Worm (Caenorhabditis elegans) whole organism, young adult: ENCODE results near the gene lron-5.
A peak's percentile ranks its signal among the peaks of the same experiment; 100 is the strongest.

Experiments
- B0035.1 ChIP-seq: sonication (generic microtip); optimal IDR thresholded peaks from 2 replicates; lab custom pipeline; 2016; ENCODE audit warnings: missing genetic modification characterization, mild to moderate bottlenecking, missing compliant biosample characterization, missing genotype, missing genetic modification reagents
- C06A6.2 ChIP-seq: fragments of 200-800 bp; sonication (Bioruptor generic); conservative IDR thresholded peaks from 2 replicates; pipeline ENCODE4 v1.3.6; 2022; ENCODE audit warnings: missing genetic modification characterization, missing compliant biosample characterization
- F10E7.11 ChIP-seq: sonication (generic microtip); optimal IDR thresholded peaks from 2 replicates; lab custom pipeline; 2017; ENCODE audit warnings: mild to moderate bottlenecking, missing genetic modification characterization, moderate library complexity, missing compliant biosample characterization
- K11D2.4 ChIP-seq: fragments of 200-800 bp; sonication (Bioruptor generic); IDR thresholded peaks from 2 replicates; pipeline ENCODE4 v1.3.6; 2022; ENCODE audit warnings: missing genetic modification reagents, missing genetic modification characterization, missing compliant biosample characterization
- K12H6.12 ChIP-seq: fragments of 200-800 bp; sonication (Bioruptor generic); optimal IDR thresholded peaks from 2 replicates; lab custom pipeline; 2018; ENCODE audit warnings: mild to moderate bottlenecking, missing genetic modification characterization, missing compliant biosample characterization
- Y53G8AR.9 ChIP-seq: fragments of 200-800 bp; sonication (Bioruptor generic); conservative IDR thresholded peaks from 2 replicates; pipeline ENCODE4 v1.3.6; 2022; ENCODE audit warnings: missing genetic modification reagents, missing genetic modification characterization, missing compliant biosample characterization
- Y56A3A.18 ChIP-seq: fragments of 200-800 bp; sonication (Bioruptor generic); IDR thresholded peaks from 2 replicates; pipeline ENCODE4 v1.3.6; 2022; ENCODE audit warnings: missing genetic modification reagents, missing genetic modification characterization, missing compliant biosample characterization
- aptf-2 ChIP-seq: fragments of 200-800 bp; sonication (Bioruptor generic); conservative IDR thresholded peaks from 2 replicates; pipeline ENCODE4 v1.3.6; 2022; ENCODE audit warnings: missing genetic modification reagents, missing genetic modification characterization, missing compliant biosample characterization
- ccch-3 ChIP-seq: fragments of 200-800 bp; sonication (Bioruptor generic); optimal IDR thresholded peaks from 2 replicates; lab custom pipeline; 2018; ENCODE audit warnings: mild to moderate bottlenecking, missing genetic modification characterization, missing compliant biosample characterization
- dox-1 ChIP-seq: fragments of 200-800 bp; sonication (Bioruptor generic); IDR thresholded peaks from 2 replicates; pipeline ENCODE4 v1.3.6; 2022; ENCODE audit warnings: missing genetic modification reagents, missing genetic modification characterization, missing compliant biosample characterization
- egl-18 ChIP-seq: fragments of 200-800 bp; sonication (Bioruptor generic); IDR thresholded peaks from 2 replicates; pipeline ENCODE4 v1.3.6; 2022; ENCODE audit warnings: missing genetic modification reagents, missing genetic modification characterization, missing compliant biosample characterization
- egl-44 ChIP-seq: fragments of 200-800 bp; sonication (Bioruptor generic); IDR thresholded peaks from 2 replicates; pipeline ENCODE4 v1.3.6; 2022; ENCODE audit warnings: missing genetic modification reagents, missing genetic modification characterization, missing compliant biosample characterization
- him-1 ChIP-seq: sonication (generic microtip); optimal IDR thresholded peaks from 2 replicates; lab custom pipeline; 2016; ENCODE audit warnings: missing genotype, missing genetic modification reagents, missing genetic modification characterization, missing compliant biosample characterization
- hmg-1.2 ChIP-seq: fragments of 200-800 bp; sonication (Bioruptor generic); IDR thresholded peaks from 2 replicates; pipeline ENCODE4 v1.3.6; 2022; ENCODE audit warnings: missing genetic modification reagents, missing genetic modification characterization, missing compliant biosample characterization
- hrde-1 ChIP-seq: sonication (generic microtip); optimal IDR thresholded peaks from 2 replicates; lab custom pipeline; 2016; ENCODE audit warnings: missing genetic modification characterization, mild to moderate bottlenecking, missing compliant biosample characterization, moderate library complexity, missing genotype, missing genetic modification reagents, borderline replicate concordance
- hsf-1 ChIP-seq: fragments of 200-800 bp; sonication (Bioruptor generic); IDR thresholded peaks from 2 replicates; pipeline ENCODE4 v1.3.6; 2022; ENCODE audit warnings: missing genetic modification reagents, missing genetic modification characterization, missing compliant biosample characterization
- let-526 ChIP-seq: fragments of 200-800 bp; sonication (Bioruptor generic); IDR thresholded peaks from 2 replicates; pipeline ENCODE4 v1.3.6; 2022; ENCODE audit warnings: missing genetic modification reagents, missing genetic modification characterization, missing compliant biosample characterization
- lin-54 ChIP-seq: fragments of 200-800 bp; sonication (Bioruptor generic); optimal IDR thresholded peaks from 2 replicates; lab custom pipeline; 2018; ENCODE audit warnings: mild to moderate bottlenecking, missing genetic modification characterization, missing compliant biosample characterization
- madf-3 ChIP-seq: fragments of 200-800 bp; sonication (Bioruptor generic); IDR thresholded peaks from 2 replicates; pipeline ENCODE4 v1.3.6; 2022; ENCODE audit warnings: missing genetic modification reagents, missing genetic modification characterization, missing compliant biosample characterization
- madf-6 ChIP-seq: fragments of 200-800 bp; sonication (Bioruptor generic); IDR thresholded peaks from 2 replicates; pipeline ENCODE4 v1.3.6; 2022; ENCODE audit warnings: missing genetic modification reagents, missing genetic modification characterization, missing compliant biosample characterization
- mcd-1 ChIP-seq: fragments of 200-800 bp; sonication (Bioruptor generic); IDR thresholded peaks from 2 replicates; pipeline ENCODE4 v1.3.6; 2022; ENCODE audit warnings: missing genetic modification reagents, missing genetic modification characterization, missing compliant biosample characterization
- nfyb-1 ChIP-seq: fragments of 200-800 bp; sonication (Bioruptor generic); IDR thresholded peaks from 2 replicates; pipeline ENCODE4 v1.3.6; 2022; ENCODE audit warnings: missing genetic modification reagents, missing genetic modification characterization, missing compliant biosample characterization
- nhr-179 ChIP-seq: sonication (generic microtip); optimal IDR thresholded peaks from 2 replicates; lab custom pipeline; 2016; ENCODE audit warnings: mild to moderate bottlenecking, missing genetic modification characterization, missing compliant biosample characterization
- nhr-90 ChIP-seq: sonication (generic microtip); optimal IDR thresholded peaks from 2 replicates; lab custom pipeline; 2016; ENCODE audit warnings: missing genotype, mild to moderate bottlenecking, missing genetic modification characterization, missing compliant biosample characterization
- pbrm-1 ChIP-seq: fragments of 200-800 bp; sonication (Bioruptor generic); IDR thresholded peaks from 2 replicates; pipeline ENCODE4 v1.3.6; 2022; ENCODE audit warnings: missing genetic modification reagents, missing genetic modification characterization, missing compliant biosample characterization
- pha-4 ChIP-seq: fragments of 150-350 bp; sonication (generic microtip); optimal IDR thresholded peaks from 2 replicates; lab custom pipeline; 2014; ENCODE audit warnings: missing biosample characterization, missing genetic modification reagents, missing genetic modification characterization
- snpc-1.3 ChIP-seq: sonication (generic microtip); optimal IDR thresholded peaks from 2 replicates; lab custom pipeline; 2017; ENCODE audit warnings: missing genetic modification characterization, mild to moderate bottlenecking, missing compliant biosample characterization, antibody characterized with exemption, moderate library complexity, missing genotype, missing genetic modification reagents; ENCODE audit not compliant: insufficient read depth
- ztf-6 ChIP-seq: fragments of 200-800 bp; sonication (Bioruptor generic); IDR thresholded peaks from 2 replicates; pipeline ENCODE4 v1.3.6; 2022; ENCODE audit warnings: missing genetic modification reagents, missing genetic modification characterization, missing compliant biosample characterization

The lron-5 gene

DNA sequence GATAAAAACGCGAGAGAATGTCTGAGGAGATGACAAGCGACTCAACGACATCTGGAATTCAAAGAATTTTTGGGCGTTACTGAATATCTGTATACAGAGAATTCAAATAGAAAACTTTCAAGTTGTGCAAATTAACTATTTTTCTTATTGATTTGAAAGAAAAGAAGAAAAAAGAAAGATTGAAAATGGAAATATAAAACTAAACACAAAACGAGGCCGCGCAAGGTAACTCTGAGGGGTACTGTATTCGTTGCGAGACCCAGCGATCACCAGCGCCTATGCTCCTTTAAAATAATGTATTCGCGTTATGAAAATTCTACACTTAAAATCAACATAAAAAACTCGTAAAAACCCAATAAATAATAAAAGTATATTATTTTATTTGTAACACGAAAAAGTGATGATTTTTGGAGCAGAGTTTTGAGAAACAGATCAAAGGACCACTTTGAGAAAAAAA is 27.0 kb upstream of the lron-5 start, which contains the start of gene asb-1 (continued):
- TF ChIP-seq egl-18 (GFP tag; lab: Robert Waterston, UW) (no peak), madf-3 (GFP tag; lab: Robert Waterston, UW) (0 out of 2 replicates have a peak, but pooled peaks have one; percentile 20)

- 0 out of 2 replicates have a peak, but pooled peaks have one; percentile 15 for TF ChIP-seq nfyb-1 (GFP tag; lab: Robert Waterston, UW)
- TF ChIP-seq K12H6.12, result no peak
Observed at ce11 chrIII:4600139-4600762, 22.6 kb upstream of the lron-5 start, which contains the start of gene mab-21. TSS of gene mab-21 (plus strand) at chrIII:4600753.

DNA sequence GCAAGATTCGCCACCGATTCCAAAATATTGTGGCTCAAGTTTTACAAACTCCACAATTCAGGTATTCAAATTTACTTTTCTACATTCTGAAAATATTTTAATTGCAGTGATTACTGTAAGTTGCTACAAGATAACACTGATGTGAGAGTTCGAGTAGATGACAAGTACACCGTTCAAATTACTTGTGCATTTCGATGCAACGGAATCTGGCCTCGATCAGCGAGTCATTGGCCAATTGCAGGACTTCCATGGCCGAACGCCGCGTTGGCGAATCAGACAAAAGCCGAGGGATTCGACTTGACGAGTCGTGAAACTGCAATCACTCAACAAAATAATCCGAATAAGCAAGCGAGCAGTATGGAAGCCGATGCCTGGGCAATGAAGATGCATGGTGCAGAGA is 21.5 kb upstream of the lron-5 start:
- TF ChIP-seq Y56A3A.18 (no peak), nfyb-1 (GFP tag; lab: Robert Waterston, UW) (0 out of 2 replicates have a peak, but pooled peaks have one; percentile 23)

- TF ChIP-seq nfyb-1 (GFP tag; lab: Robert Waterston, UW) (no peak), madf-6 (GFP tag; lab: Robert Waterston, UW) (no peak), hsf-1 (GFP tag; lab: Robert Waterston, UW) (no peak), let-526 (GFP tag; lab: Robert Waterston, UW) (no peak), egl-18 (GFP tag; lab: Robert Waterston, UW) (no peak), nhr-90 (no peak), nhr-179 (tag; lab: Kevin White, UChicago) (no peak), dox-1 (GFP tag; lab: Robert Waterston, UW) (no peak), Y53G8AR.9 (GFP tag; lab: Robert Waterston, UW) (no peak), pha-4 (tag; lab: Kevin White, UChicago) (no peak), lin-54 (no peak), aptf-2 (GFP tag; lab: Robert Waterston, UW) (no peak), egl-44 (GFP tag; lab: Robert Waterston, UW) (no peak), F10E7.11 (tag; lab: Kevin White, UChicago) (no peak), ccch-3 (GFP tag; lab: Kevin White, UChicago) (no peak), hrde-1 (tag; lab: Kevin White, UChicago) (no peak), C06A6.2 (no peak)
Observed at ce11 chrIII:4603837-4604236, 19.0 kb upstream of the lron-5 start.

- TF ChIP-seq Y56A3A.18 (no peak), hmg-1.2 (GFP tag; lab: Robert Waterston, UW) (peak; percentile 61; the same call in 1 of the 2 replicates)
Observed at ce11 chrIII:4612334-4612953, 10.4 kb upstream of the lron-5 start, which contains the start of gene sel-2. TSS of gene sel-2 (minus strand) at chrIII:4612384.

DNA sequence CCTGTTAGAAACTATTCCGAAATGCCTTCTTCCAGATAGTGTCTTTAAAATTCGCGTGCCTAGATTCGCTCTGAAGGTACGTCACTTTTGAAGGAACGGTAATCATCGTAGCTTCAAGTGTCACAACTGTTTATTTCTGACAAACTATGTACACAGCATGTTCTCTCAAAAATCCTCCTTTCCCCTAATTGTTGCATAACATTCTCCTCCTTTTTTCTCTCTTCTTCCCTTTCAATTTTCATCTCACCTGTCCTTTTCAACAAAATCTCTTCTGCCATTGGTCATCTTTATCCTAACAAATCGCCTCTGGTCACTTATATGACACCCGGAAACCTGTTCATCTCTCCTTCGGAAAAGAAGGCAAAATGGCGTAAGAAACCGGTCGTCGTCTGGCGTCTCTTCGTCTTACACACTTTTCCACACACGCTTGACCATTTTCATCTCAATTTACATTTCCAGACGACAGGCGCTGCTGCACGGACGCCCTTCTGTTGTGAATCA is 6.7 kb upstream of the lron-5 start, which contains the start of gene lips-3:
Gene lips-3 (plus strand): TSS at position 458 of the 501 bp plus-strand sequence.
- no peak for TF ChIP-seq K11D2.4 (GFP tag; lab: Robert Waterston, UW)
- TF ChIP-seq snpc-1.3 (tag; lab: Kevin White, UChicago), result no peak
- no peak for TF ChIP-seq mcd-1 (GFP tag; lab: Robert Waterston, UW)
- no peak for TF ChIP-seq ztf-6 (GFP tag; lab: Robert Waterston, UW)
- no peak for TF ChIP-seq B0035.1
- no peak for TF ChIP-seq nfyb-1 (GFP tag; lab: Robert Waterston, UW)
- TF ChIP-seq pbrm-1 (GFP tag; lab: Robert Waterston, UW), result no peak
- no peak for TF ChIP-seq pha-4 (tag; lab: Kevin White, UChicago)
- TF ChIP-seq him-1 (tag; lab: Kevin White, UChicago), result no peak
